Fruit fly (Drosophila melanogaster): Measurements from ENCODE around the gene CG6678.
A peak's percentile ranks its signal among the peaks of the same experiment; 100 is the strongest.

The CG6678 gene

dm6 chr3R:21848987-21849442 lies 37.8 kb upstream of the CG6678 start (continued):
- TF ChIP-seq bcd (GFP tag; optimal IDR thresholded peaks at IDR 0.05): peak; percentile 71
- peak; percentile 52 for TF ChIP-seq vfl (GFP tag; optimal IDR thresholded peaks at IDR 0.05)
- no peak for TF ChIP-seq CG13624 (GFP tag; optimal IDR thresholded peaks at IDR 0.05)
- TF ChIP-seq CG18011 (GFP tag; optimal IDR thresholded peaks at IDR 0.05): peak; percentile 11
- no peak for TF ChIP-seq CG6175 (GFP tag; IDR thresholded peaks at IDR 0.05)
- TF ChIP-seq pfk (GFP tag; optimal IDR thresholded peaks at IDR 0.05): no peak
- TF ChIP-seq CG4854 (GFP tag; optimal IDR thresholded peaks at IDR 0.05): peak; percentile 26
- no peak for TF ChIP-seq YL-1 (GFP tag; optimal IDR thresholded peaks at IDR 0.05)
- peak; percentile 51 for TF ChIP-seq odd (GFP tag; optimal IDR thresholded peaks at IDR 0.05)
- TF ChIP-seq CG7271 (tag; optimal IDR thresholded peaks at IDR 0.05): peak; percentile 51
- peak; percentile 67 for TF ChIP-seq Xbp1 (GFP tag; optimal IDR thresholded peaks at IDR 0.05)
- TF ChIP-seq CG12071 (GFP tag; optimal IDR thresholded peaks at IDR 0.05): peak; percentile 8
- TF ChIP-seq Max (GFP tag; optimal IDR thresholded peaks at IDR 0.05): peak; percentile 57
- no peak for TF ChIP-seq tna (GFP tag; IDR thresholded peaks at IDR 0.05; ENCODE audit: partially characterized antibody)
- TF ChIP-seq CG1603 (tag; optimal IDR thresholded peaks at IDR 0.05): peak; percentile 11
- TF ChIP-seq GATAe (GFP tag; conservative IDR thresholded peaks at IDR 0.05): no peak
- no peak for TF ChIP-seq Neu2 (GFP tag; optimal IDR thresholded peaks at IDR 0.05; ENCODE audit: borderline replicate concordance)
- TF ChIP-seq wdn (GFP tag; IDR thresholded peaks at IDR 0.05): no peak
- TF ChIP-seq CG7987 (GFP tag; optimal IDR thresholded peaks at IDR 0.05): no peak
- TF ChIP-seq CHES-1-like (GFP tag; optimal IDR thresholded peaks at IDR 0.05): peak; percentile 44
- TF ChIP-seq Deaf1 (tag; optimal IDR thresholded peaks at IDR 0.05): peak; percentile 29
- TF ChIP-seq Fer3 (tag; optimal IDR thresholded peaks at IDR 0.05): peak; percentile 33
- TF ChIP-seq CG17385 (GFP tag; optimal IDR thresholded peaks at IDR 0.05): peak; percentile 65
- no peak for TF ChIP-seq CG7372 (GFP tag; IDR thresholded peaks at IDR 0.05)
- no peak for TF ChIP-seq HLHmδ (GFP tag; optimal IDR thresholded peaks at IDR 0.05)
- TF ChIP-seq dysf (GFP tag; IDR thresholded peaks at IDR 0.05): peak; percentile 63
- TF ChIP-seq CG6813 (GFP tag; optimal IDR thresholded peaks at IDR 0.05): peak; percentile 66
- TF ChIP-seq HLH54F (GFP tag; optimal IDR thresholded peaks at IDR 0.05): peak; percentile 32
- TF ChIP-seq CG7357 (GFP tag; IDR thresholded peaks at IDR 0.05): 0 out of 3 replicates have a peak, but pooled peaks have one; percentile 31
- no peak for TF ChIP-seq knrl (GFP tag; IDR thresholded peaks at IDR 0.05; ENCODE audit: partially characterized antibody)
- TF ChIP-seq CG4424 (GFP tag; optimal IDR thresholded peaks at IDR 0.05): peak; percentile 76
- no peak for TF ChIP-seq wor (GFP tag; IDR thresholded peaks at IDR 0.05)
- no peak for TF ChIP-seq Optix (GFP tag; IDR thresholded peaks at IDR 0.05)
- no peak for TF ChIP-seq Dbx (GFP tag; IDR thresholded peaks at IDR 0.05)
- peak; percentile 87 for TF ChIP-seq Sox100B (GFP tag; optimal IDR thresholded peaks at IDR 0.05)
- no peak for TF ChIP-seq MBD-R2 (GFP tag; IDR thresholded peaks at IDR 0.05)
- TF ChIP-seq repo (GFP tag; optimal IDR thresholded peaks at IDR 0.05): peak; percentile 1
- peak; percentile 69 for TF ChIP-seq CG33557 (GFP tag; optimal IDR thresholded peaks at IDR 0.05)
- TF ChIP-seq tx (GFP tag; optimal IDR thresholded peaks at IDR 0.05): peak; percentile 32
- peak; percentile 82 for TF ChIP-seq zen (tag; optimal IDR thresholded peaks at IDR 0.05)
- TF ChIP-seq Meics (GFP tag; optimal IDR thresholded peaks at IDR 0.05): peak; percentile 66
- TF ChIP-seq ash1 (GFP tag; optimal IDR thresholded peaks at IDR 0.05): no peak
- TF ChIP-seq vvl (GFP tag; IDR thresholded peaks at IDR 0.05): no peak
- TF ChIP-seq CG11456 (GFP tag; IDR thresholded peaks at IDR 0.05): no peak
- TF ChIP-seq CG4404 (GFP tag; IDR thresholded peaks at IDR 0.05): peak; percentile 53
- no peak for TF ChIP-seq CG6272 (GFP tag; IDR thresholded peaks at IDR 0.05)
- TF ChIP-seq Nf-YC (tag; optimal IDR thresholded peaks at IDR 0.05): peak; percentile 43
- peak; percentile 78 for TF ChIP-seq CG15696 (tag; optimal IDR thresholded peaks at IDR 0.05)
- peak; percentile 4 for TF ChIP-seq CG4617 (GFP tag; optimal IDR thresholded peaks at IDR 0.05; ENCODE audit: borderline replicate concordance)
- peak; percentile 37 for TF ChIP-seq CTCF (GFP tag; optimal IDR thresholded peaks at IDR 0.05)
- peak; percentile 7 for TF ChIP-seq ab (GFP tag; optimal IDR thresholded peaks at IDR 0.05)
